Worm (Caenorhabditis elegans) whole organism, mixed stage, embryonic: ENCODE data around the gene srm-3.

Experiments used
- M03D4.4 ChIP-seq: sonication (generic microtip); optimal IDR thresholded peaks from 2 replicates; lab custom pipeline; 2017; ENCODE audit warnings: mild to moderate bottlenecking, missing genetic modification characterization, missing compliant biosample characterization
- blmp-1 ChIP-seq: fragments of 150-350 bp; optimal IDR thresholded peaks from 2 replicates; lab custom pipeline; 2014; ENCODE audit warnings: missing biosample characterization, missing genetic modification characterization
- ceh-83 ChIP-seq: fragments of 200-800 bp; sonication (Bioruptor generic); optimal IDR thresholded peaks from 2 replicates; lab custom pipeline; 2018; ENCODE audit warnings: mild to moderate bottlenecking, missing genetic modification characterization, missing compliant biosample characterization
- mep-1 ChIP-seq: fragments of 150-350 bp; optimal IDR thresholded peaks from 2 replicates; lab custom pipeline; 2017; ENCODE audit warnings: missing biosample characterization, missing genetic modification reagents, missing genetic modification characterization, inconsistent platforms
- mls-2 ChIP-seq: sonication (generic microtip); optimal IDR thresholded peaks from 2 replicates; lab custom pipeline; 2016; ENCODE audit warnings: mild to moderate bottlenecking, missing genetic modification characterization, moderate library complexity, missing compliant biosample characterization
- nhr-12 ChIP-seq: fragments of 150-350 bp; optimal IDR thresholded peaks from 2 replicates; lab custom pipeline; 2014; ENCODE audit warnings: missing biosample characterization, missing genetic modification characterization
- nhr-237 ChIP-seq: fragments of 150-350 bp; optimal IDR thresholded peaks from 2 replicates; lab custom pipeline; 2014; ENCODE audit warnings: missing biosample characterization, missing genetic modification characterization
- sptf-1 ChIP-seq: sonication (generic microtip); optimal IDR thresholded peaks from 2 replicates; lab custom pipeline; 2017; ENCODE audit warnings: mild to moderate bottlenecking, missing genetic modification characterization, moderate library complexity, missing compliant biosample characterization
- tbx-8 ChIP-seq: fragments of 200-800 bp; sonication (Bioruptor generic); optimal IDR thresholded peaks from 2 replicates; lab custom pipeline; 2018; ENCODE audit warnings: mild to moderate bottlenecking, missing genetic modification characterization, moderate library complexity, missing compliant biosample characterization
- unc-39 ChIP-seq: fragments of 150-350 bp; optimal IDR thresholded peaks from 2 replicates; lab custom pipeline; 2014; ENCODE audit warnings: missing biosample characterization, missing genetic modification characterization
- ztf-11 ChIP-seq: fragments of 150-350 bp; optimal IDR thresholded peaks from 2 replicates; lab custom pipeline; 2014; ENCODE audit warnings: missing biosample characterization, missing genetic modification characterization

- no peak for TF ChIP-seq blmp-1
- no peak for TF ChIP-seq mls-2 (tag; lab: Kevin White, UChicago)
- TF ChIP-seq sptf-1 (tag; lab: Kevin White, UChicago): no peak
- TF ChIP-seq tbx-8 (GFP tag; lab: Kevin White, UChicago): no peak
- no peak for TF ChIP-seq ztf-11
- no peak for TF ChIP-seq unc-39 (tag; lab: Kevin White, UChicago)
- TF ChIP-seq nhr-12 (tag; lab: Kevin White, UChicago): no peak
- no peak for TF ChIP-seq ceh-83
- no peak for TF ChIP-seq nhr-237 (tag; lab: Kevin White, UChicago)
- TF ChIP-seq mep-1 (tag; lab: Kevin White, UChicago): no peak
- no peak for TF ChIP-seq M03D4.4 (tag; lab: Kevin White, UChicago)
Observed at ce11 chrIV:9632094-9632493, 16.7 kb upstream of the srm-3 start.
